Fruit fly (Drosophila melanogaster) whole organism: Measurements from ENCODE around the gene HP4.

Source experiments
- CG8478 ChIP-seq: fragments of >200 bp; optimal IDR thresholded peaks from 2 replicates; lab custom pipeline; 2018; ENCODE audit warnings: inconsistent platforms
- Dll ChIP-seq: fragments of >200 bp; optimal IDR thresholded peaks from 2 replicates; lab custom pipeline; 2017
- EcR ChIP-seq, 2 experiments: fragments of >200 bp; optimal IDR thresholded peaks; 2 replicates each; lab custom pipeline; 2017; ENCODE audit warnings: missing biosample characterization in 2 of 2, missing genetic modification characterization in 2 of 2, missing genetic modification reagents in 2 of 2
- pan ChIP-seq: fragments of >200 bp; optimal IDR thresholded peaks from 2 replicates; lab custom pipeline; 2017
- psq ChIP-seq: fragments of >200 bp; optimal IDR thresholded peaks from 2 replicates; lab custom pipeline; 2017
- usp ChIP-seq: fragments of >200 bp; optimal IDR thresholded peaks from 2 replicates; lab custom pipeline; 2017; ENCODE audit warnings: missing biosample characterization, missing genetic modification characterization, mixed read lengths

The HP4 gene

dm6 chr3L:7976081-7976483 is at the start of gene HP4, which contains the start of gene CG8209:
HP4 (minus strand) TSS chr3L:7976154.
CG8209 (plus strand) TSS chr3L:7976406.
- no peak for TF ChIP-seq pan (lab: Kevin White, UChicago)
- TF ChIP-seq Dll, result no peak
- no peak for TF ChIP-seq usp
- no peak for TF ChIP-seq psq (lab: Kevin White, UChicago)
- no peak for TF ChIP-seq CG8478 (lab: Kevin White, UChicago)
- no peak for TF ChIP-seq EcR (GFP tag; optimal IDR thresholded peaks at IDR 0.05; lab: Kevin White, UChicago)

- TF ChIP-seq usp (no peak), Dll (no peak), psq (lab: Kevin White, UChicago) (no peak), pan (lab: Kevin White, UChicago) (no peak), EcR (GFP tag; optimal IDR thresholded peaks at IDR 0.05; lab: Kevin White, UChicago) (peak; percentile 68 to 83), CG8478 (lab: Kevin White, UChicago) (no peak)
These were observed 48.6 kb upstream of the HP4 start for dm6 chr3L:8024278-8025140.

DNA sequence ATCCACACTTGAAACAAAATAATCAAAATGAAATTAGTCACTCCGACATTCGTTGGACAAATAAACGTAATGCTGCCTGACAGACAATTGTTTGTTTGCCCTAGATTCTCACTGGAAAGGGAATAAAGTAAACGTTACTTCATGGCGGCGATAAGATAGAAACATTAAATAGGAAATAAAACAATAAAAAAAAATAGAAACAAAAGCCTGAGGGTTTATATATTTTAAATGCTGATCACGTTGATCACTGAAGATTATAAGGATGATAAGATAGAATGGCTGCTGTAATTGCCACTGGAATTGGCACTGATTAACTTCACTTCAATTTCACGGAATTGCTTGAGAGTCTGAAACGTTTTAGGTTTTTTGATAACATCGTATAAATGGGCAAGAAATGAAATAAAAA is 42.7 kb upstream of the HP4 start:
- TF ChIP-seq usp, result no peak
- TF ChIP-seq EcR (GFP tag; optimal IDR thresholded peaks at IDR 0.05; lab: Kevin White, UChicago), result no peak
- no peak for TF ChIP-seq psq (lab: Kevin White, UChicago)
- no peak for TF ChIP-seq pan (lab: Kevin White, UChicago)
- TF ChIP-seq Dll, result no peak
- TF ChIP-seq CG8478 (lab: Kevin White, UChicago), result no peak

- TF ChIP-seq EcR (GFP tag; optimal IDR thresholded peaks at IDR 0.05; lab: Kevin White, UChicago) (peak in 1 of 2 experiments; percentile 77), usp (no peak)
These were observed 37.9 kb upstream of the HP4 start for dm6 chr3L:8013865-8014216.

dm6 chr3L:8013001-8013864 is 37.3 kb upstream of the HP4 start:
- no peak for TF ChIP-seq psq (lab: Kevin White, UChicago)
- TF ChIP-seq Dll, result no peak
- no peak for TF ChIP-seq usp
- no peak for TF ChIP-seq CG8478 (lab: Kevin White, UChicago)
- peak; percentile 79 for TF ChIP-seq pan (lab: Kevin White, UChicago)

DNA sequence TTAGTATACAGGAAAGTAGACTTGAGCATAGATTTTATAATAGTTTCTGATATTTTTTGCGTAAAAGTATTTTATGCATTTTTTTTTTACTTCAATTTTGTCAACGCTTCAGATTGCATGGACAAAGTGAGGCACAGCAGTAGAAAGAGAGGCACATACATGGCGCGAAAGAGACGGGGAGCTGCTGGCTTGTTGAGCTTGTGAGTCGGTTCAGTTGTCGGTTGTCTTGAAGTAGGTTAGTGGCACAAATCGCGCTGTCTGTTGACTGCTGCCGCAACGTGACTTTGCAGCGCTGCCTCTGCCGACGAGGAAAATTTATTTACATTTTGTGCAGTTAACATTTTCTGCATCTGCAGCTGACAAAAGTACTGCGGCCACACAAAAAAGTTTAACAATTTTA is 29.8 kb upstream of the HP4 start:
- TF ChIP-seq usp, result no peak

- no peak for TF ChIP-seq Dll
- no peak for TF ChIP-seq CG8478 (lab: Kevin White, UChicago)
- no peak for TF ChIP-seq usp
- TF ChIP-seq EcR (GFP tag; optimal IDR thresholded peaks at IDR 0.05; lab: Kevin White, UChicago), result no peak
- no peak for TF ChIP-seq pan (lab: Kevin White, UChicago)
- no peak for TF ChIP-seq psq (lab: Kevin White, UChicago)
These were observed 25.2 kb upstream of the HP4 start for dm6 chr3L:8001057-8001597.

DNA sequence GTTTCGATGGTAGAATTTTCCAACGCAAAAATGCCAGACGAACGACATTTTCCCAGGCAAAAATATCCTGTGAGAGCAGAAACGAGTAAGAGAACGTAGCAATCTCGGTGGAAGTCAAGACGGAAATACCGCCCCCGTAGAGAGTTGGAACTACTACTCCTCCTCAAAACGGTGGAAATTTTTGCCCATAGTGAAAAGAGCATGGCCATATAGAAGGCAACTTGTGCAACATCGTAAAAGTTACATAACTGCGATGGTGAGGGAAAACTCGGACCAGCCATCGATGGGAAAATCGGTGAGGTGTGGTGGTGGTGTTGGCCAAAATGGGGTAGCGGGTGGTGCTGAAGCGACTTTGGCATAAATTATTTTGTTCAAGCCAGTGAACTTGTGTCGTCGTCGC is 24.0 kb upstream of the HP4 start:
- TF ChIP-seq Dll (no peak), EcR (GFP tag; optimal IDR thresholded peaks at IDR 0.05; lab: Kevin White, UChicago) (no peak), CG8478 (lab: Kevin White, UChicago) (no peak), pan (lab: Kevin White, UChicago) (no peak), usp (no peak), psq (lab: Kevin White, UChicago) (no peak)

dm6 chr3L:7996364-7996763 is 20.4 kb upstream of the HP4 start:
- TF ChIP-seq EcR (GFP tag; optimal IDR thresholded peaks at IDR 0.05; lab: Kevin White, UChicago) (peak in 1 of 2 experiments; percentile 47), Dll (no peak), CG8478 (lab: Kevin White, UChicago) (no peak), pan (lab: Kevin White, UChicago) (no peak), psq (lab: Kevin White, UChicago) (no peak), usp (no peak)

- TF ChIP-seq EcR (GFP tag; optimal IDR thresholded peaks at IDR 0.05; lab: Kevin White, UChicago) (peak; percentile 58 to 78), pan (lab: Kevin White, UChicago) (no peak)
These were observed 17.8 kb upstream of the HP4 start for dm6 chr3L:7993570-7994319.

DNA sequence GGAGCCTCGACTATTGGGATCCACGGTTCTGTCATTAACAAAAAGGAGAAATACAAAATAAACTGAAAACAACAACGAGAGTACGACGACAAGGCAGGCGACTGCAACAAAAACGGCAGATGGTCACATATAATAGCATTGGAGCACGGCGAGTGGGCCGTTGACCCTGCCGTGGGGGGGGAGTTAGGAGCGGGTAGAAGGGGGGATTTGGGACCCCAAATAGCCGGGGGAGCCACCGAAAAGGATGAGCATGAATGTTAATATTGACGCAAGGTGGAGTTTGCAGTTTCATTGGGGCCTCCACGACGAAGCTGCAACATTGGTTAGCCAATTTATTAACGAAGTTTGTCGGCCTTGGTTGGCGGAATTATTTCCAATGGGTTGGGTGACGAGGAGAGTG is 16.9 kb upstream of the HP4 start:
- TF ChIP-seq pan (lab: Kevin White, UChicago) (no peak), EcR (GFP tag; optimal IDR thresholded peaks at IDR 0.05; lab: Kevin White, UChicago) (peak; percentile 82 to 86), CG8478 (lab: Kevin White, UChicago) (no peak), Dll (no peak), psq (lab: Kevin White, UChicago) (no peak), usp (no peak)

DNA sequence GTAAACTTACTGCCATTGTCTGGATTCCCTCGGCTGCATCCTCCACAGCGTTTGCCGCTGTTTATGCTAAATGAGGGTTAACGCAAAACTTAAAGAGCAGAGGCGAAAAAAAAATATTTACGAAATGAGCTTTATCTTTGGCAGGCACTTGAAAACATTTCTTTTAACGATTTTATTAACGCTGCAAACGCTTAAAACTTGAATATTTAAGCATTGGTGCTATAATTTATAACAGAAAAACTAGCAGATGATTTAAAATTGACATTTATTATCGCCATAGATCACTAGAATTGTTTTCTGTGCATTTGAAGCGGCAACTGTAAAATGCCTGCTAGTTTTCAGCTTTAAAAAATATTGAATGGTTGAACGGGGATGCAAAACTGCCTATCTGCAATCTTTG is 14.3 kb upstream of the HP4 start:
- no peak for TF ChIP-seq pan (lab: Kevin White, UChicago)
